Worm (Caenorhabditis elegans): ENCODE results near the gene abt-4.

The abt-4 gene

ce11 chrV:356959-357702 is 26.6 kb upstream of the abt-4 start:
- no peak for TF ChIP-seq hlh-8 (tag; optimal IDR thresholded peaks at IDR 0.05)
- TF ChIP-seq unc-42 (tag; optimal IDR thresholded peaks at IDR 0.05), result no peak
- TF ChIP-seq T23F11.4 (GFP tag; optimal IDR thresholded peaks at IDR 0.05), result no peak
- TF ChIP-seq nfya-1 (tag; optimal IDR thresholded peaks at IDR 0.05), result peak; percentile 65

ce11 chrV:351787-352186 is 21.3 kb upstream of the abt-4 start:
- no peak for TF ChIP-seq nhr-11 (tag; optimal IDR thresholded peaks at IDR 0.05)
- TF ChIP-seq ceh-24 (tag; optimal IDR thresholded peaks at IDR 0.05), result no peak
- TF ChIP-seq hlh-13 (GFP tag; optimal IDR thresholded peaks at IDR 0.05), result no peak
- TF ChIP-seq F13H6.1 (tag; optimal IDR thresholded peaks at IDR 0.05), result no peak
- no peak for TF ChIP-seq pros-1 (tag; optimal IDR thresholded peaks at IDR 0.05)
- no peak for TF ChIP-seq elt-4 (tag; optimal IDR thresholded peaks at IDR 0.05)
- no peak for TF ChIP-seq T23F11.4 (GFP tag; optimal IDR thresholded peaks at IDR 0.05)
- no peak for TF ChIP-seq hlh-6 (tag; optimal IDR thresholded peaks at IDR 0.05)
- TF ChIP-seq sdc-2 (tag; optimal IDR thresholded peaks at IDR 0.05), result no peak
- no peak for TF ChIP-seq fax-1 (tag; optimal IDR thresholded peaks at IDR 0.05)
- no peak for TF ChIP-seq ceh-31 (tag; optimal IDR thresholded peaks at IDR 0.05)
- no peak for TF ChIP-seq dmd-4 (tag; optimal IDR thresholded peaks at IDR 0.05; ENCODE audit: borderline replicate concordance)
- no peak for TF ChIP-seq ref-2 (tag; optimal IDR thresholded peaks at IDR 0.05)
- no peak for TF ChIP-seq ceh-2 (tag; optimal IDR thresholded peaks at IDR 0.05)
- TF ChIP-seq npax-4 (tag; optimal IDR thresholded peaks at IDR 0.05), result no peak
- no peak for TF ChIP-seq fkh-10 (GFP tag; optimal IDR thresholded peaks at IDR 0.05)
- no peak for TF ChIP-seq che-1 (tag; optimal IDR thresholded peaks at IDR 0.05)
- no peak for TF ChIP-seq ceh-6 (GFP tag; optimal IDR thresholded peaks at IDR 0.05)
- no peak for TF ChIP-seq hlh-15 (tag; optimal IDR thresholded peaks at IDR 0.05)
- TF ChIP-seq ztf-16 (tag; optimal IDR thresholded peaks at IDR 0.05), result no peak

- TF ChIP-seq ceh-19 (GFP tag; optimal IDR thresholded peaks at IDR 0.05), result no peak
- peak; percentile 72 for TF ChIP-seq nfya-1 (tag; optimal IDR thresholded peaks at IDR 0.05)
These were observed 20.3 kb upstream of the abt-4 start for ce11 chrV:350822-351221.

- TF ChIP-seq sox-2 (GFP tag; IDR thresholded peaks at IDR 0.05) (no peak), ama-1 (optimal IDR thresholded peaks at IDR 0.05) (no peak), ceh-48 (tag; optimal IDR thresholded peaks at IDR 0.05) (peak; percentile 79), dmd-4 (tag; optimal IDR thresholded peaks at IDR 0.05; ENCODE audit: borderline replicate concordance) (no peak), unc-55 (GFP tag; optimal IDR thresholded peaks at IDR 0.05) (peak; percentile 17), hlh-15 (tag; optimal IDR thresholded peaks at IDR 0.05) (no peak), eyg-1 (tag; optimal IDR thresholded peaks at IDR 0.05) (no peak), odd-2 (tag; optimal IDR thresholded peaks at IDR 0.05) (no peak), nfya-1 (tag; optimal IDR thresholded peaks at IDR 0.05) (peak; percentile 54), hlh-6 (tag; optimal IDR thresholded peaks at IDR 0.05) (no peak), zip-5 (tag; optimal IDR thresholded peaks at IDR 0.05) (no peak), pat-9 (tag; optimal IDR thresholded peaks at IDR 0.05) (no peak), hlh-13 (GFP tag; optimal IDR thresholded peaks at IDR 0.05) (no peak), ceh-31 (tag; optimal IDR thresholded peaks at IDR 0.05) (peak; percentile 18), tbx-2 (tag; optimal IDR thresholded peaks at IDR 0.05) (no peak), ceh-22 (tag; optimal IDR thresholded peaks at IDR 0.05) (no peak), pha-2 (tag; optimal IDR thresholded peaks at IDR 0.05) (no peak), ref-2 (tag; optimal IDR thresholded peaks at IDR 0.05) (peak; percentile 57), ceh-9 (tag; optimal IDR thresholded peaks at IDR 0.05) (no peak), madf-2 (tag; optimal IDR thresholded peaks at IDR 0.05) (no peak), hlh-8 (tag; optimal IDR thresholded peaks at IDR 0.05) (no peak), tbx-7 (tag; optimal IDR thresholded peaks at IDR 0.05) (no peak), ceh-30 (tag; optimal IDR thresholded peaks at IDR 0.05) (no peak), F13H6.1 (tag; optimal IDR thresholded peaks at IDR 0.05) (no peak), ahr-1 (tag; optimal IDR thresholded peaks at IDR 0.05) (no peak), Y22D7AL.16 (tag; optimal IDR thresholded peaks at IDR 0.05) (no peak), elt-2 (tag; optimal IDR thresholded peaks at IDR 0.05) (no peak), ceh-34 (tag; optimal IDR thresholded peaks at IDR 0.05) (no peak), hlh-30 (tag; optimal IDR thresholded peaks at IDR 0.05; ENCODE audit: insufficient read depth) (peak; percentile 97)
These were observed 18.5 kb upstream of the abt-4 start, which contains the start of gene atg-9 for ce11 chrV:349054-349453. atg-9 (plus strand) TSS chrV:349385.
